Fruit fly (Drosophila melanogaster): Measurements from ENCODE around the gene CG9981.

DNA sequence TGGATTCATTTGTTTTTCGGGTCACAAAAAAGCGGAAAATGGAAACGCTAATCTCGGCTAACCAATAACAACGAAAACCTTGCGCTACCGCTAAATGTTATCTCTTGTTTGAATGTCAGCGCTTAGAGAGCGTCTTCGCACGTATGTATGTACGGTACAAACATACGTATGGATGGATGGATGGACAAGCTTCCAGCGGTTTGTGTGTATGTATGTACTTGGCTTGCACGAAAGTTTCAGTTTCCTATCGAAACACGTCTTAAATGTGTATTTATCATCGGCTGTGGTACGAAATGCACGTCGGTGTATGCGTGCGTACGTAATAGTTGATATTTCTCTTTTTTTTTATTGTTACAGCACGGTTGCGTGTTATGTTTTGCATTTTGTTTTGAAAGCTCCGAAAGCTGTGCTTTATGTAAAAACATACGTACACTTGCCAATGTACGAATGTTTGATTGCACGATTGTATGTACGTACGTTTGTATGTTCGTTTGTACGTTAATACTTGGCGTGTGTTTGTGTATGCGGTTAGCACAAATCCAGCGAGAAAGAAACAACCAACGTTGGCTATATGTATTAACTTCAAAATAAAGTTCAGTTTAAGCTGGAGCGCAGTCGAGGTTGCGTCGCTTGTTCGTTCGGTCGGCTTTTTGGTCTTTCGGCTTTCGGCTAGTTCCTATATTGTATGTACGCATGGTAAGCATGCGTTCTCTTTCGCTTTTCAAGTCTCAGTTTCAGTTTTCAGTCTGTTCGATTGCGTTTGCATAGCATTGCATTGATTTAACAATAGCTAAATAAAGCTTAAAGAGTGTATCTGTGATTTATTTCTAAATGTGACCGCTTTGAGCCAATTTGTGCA is 32.2 kb downstream of the CG9981 start, which contains the start of gene Fur2:
- TF ChIP-seq psq (optimal IDR thresholded peaks at IDR 0.05) (no peak), CG8478 (optimal IDR thresholded peaks at IDR 0.05) (no peak), Dll (optimal IDR thresholded peaks at IDR 0.05) (no peak), pan (optimal IDR thresholded peaks at IDR 0.05) (no peak), EcR (GFP tag; optimal IDR thresholded peaks at IDR 0.05) (no peak), usp (GFP tag; optimal IDR thresholded peaks at IDR 0.05) (no peak)

Data from whole organism.